Fruit fly (Drosophila melanogaster) whole organism, embryonic: ENCODE measurements around the gene Aasdh.

ENCODE experiments used
- Awh ChIP-seq: fragments of 200-800 bp; sonication (Bioruptor generic); IDR thresholded peaks from 2 replicates; pipeline ENCODE4, ENCODE4 v1.3.6; 2022; ENCODE audit warnings: missing biosample characterization, missing genetic modification characterization
- Bdp1 ChIP-seq: fragments of 200-800 bp; sonication (Bioruptor generic); optimal IDR thresholded peaks from 3 replicates; lab custom pipeline; 2016; ENCODE audit warnings: missing biosample characterization, missing genetic modification characterization
- CG10147 ChIP-seq: fragments of 200-800 bp; sonication (Bioruptor generic); optimal IDR thresholded peaks from 2 replicates; lab custom pipeline; 2019; ENCODE audit warnings: missing biosample characterization, mild to moderate bottlenecking, missing genetic modification characterization, moderate library complexity
- CG12219 ChIP-seq: fragments of 200-800 bp; sonication (Bioruptor generic); optimal IDR thresholded peaks from 3 replicates; lab custom pipeline; 2018; ENCODE audit warnings: missing biosample characterization, mild to moderate bottlenecking, missing genetic modification characterization
- CG15011 ChIP-seq: fragments of 200-800 bp; sonication (Bioruptor generic); optimal IDR thresholded peaks from 3 replicates; lab custom pipeline; 2018; ENCODE audit warnings: missing biosample characterization, mild to moderate bottlenecking, missing genetic modification characterization
- CG1529 ChIP-seq: fragments of 200-800 bp; sonication (Bioruptor generic); optimal IDR thresholded peaks from 3 replicates; lab custom pipeline; 2018; ENCODE audit warnings: missing biosample characterization, missing genetic modification characterization
- CG16779 ChIP-seq: fragments of 200-800 bp; sonication (Bioruptor generic); IDR thresholded peaks from 2 replicates; pipeline ENCODE4 v1.3.6; 2022; ENCODE audit warnings: missing biosample characterization, missing genetic modification characterization
- CG17361 ChIP-seq: fragments of 200-800 bp; sonication (Bioruptor generic); IDR thresholded peaks from 3 replicates; pipeline ENCODE4 v1.3.6; 2022; ENCODE audit warnings: missing biosample characterization, missing genetic modification characterization
- CG1832 ChIP-seq: fragments of 200-800 bp; sonication (Bioruptor generic); optimal IDR thresholded peaks from 2 replicates; lab custom pipeline; 2017; ENCODE audit warnings: missing biosample characterization, mild to moderate bottlenecking, missing genetic modification characterization, inconsistent platforms
- CG30403 ChIP-seq: fragments of 200-800 bp; sonication (Bioruptor generic); optimal IDR thresholded peaks from 3 replicates; lab custom pipeline; 2016; ENCODE audit warnings: missing biosample characterization, missing genetic modification characterization
- CG30431 ChIP-seq: fragments of 200-800 bp; sonication (Bioruptor generic); optimal IDR thresholded peaks from 2 replicates; lab custom pipeline; 2017; ENCODE audit warnings: missing biosample characterization, missing genetic modification characterization
- CG3407 ChIP-seq: fragments of 200-800 bp; sonication (Bioruptor generic); optimal IDR thresholded peaks from 2 replicates; lab custom pipeline; 2018; ENCODE audit warnings: missing biosample characterization, mild to moderate bottlenecking, missing genetic modification characterization
- CG4820 ChIP-seq: fragments of 200-800 bp; sonication (Bioruptor generic); optimal IDR thresholded peaks from 3 replicates; lab custom pipeline; 2016; ENCODE audit warnings: missing biosample characterization, missing genetic modification characterization
- CG4854 ChIP-seq: fragments of 200-800 bp; sonication (Bioruptor generic); optimal IDR thresholded peaks from 2 replicates; lab custom pipeline; 2016; ENCODE audit warnings: missing biosample characterization, missing genetic modification characterization, inconsistent platforms
- CG5245 ChIP-seq: fragments of 200-800 bp; sonication (Bioruptor generic); optimal IDR thresholded peaks from 3 replicates; lab custom pipeline; 2016; ENCODE audit warnings: missing biosample characterization, missing genetic modification characterization
- CG7786 ChIP-seq: fragments of 200-800 bp; sonication (Bioruptor generic); optimal IDR thresholded peaks from 2 replicates; lab custom pipeline; 2016; ENCODE audit warnings: missing biosample characterization, missing genetic modification characterization
- CG7987 ChIP-seq: fragments of 200-800 bp; sonication (Bioruptor generic); optimal IDR thresholded peaks from 2 replicates; lab custom pipeline; 2018; ENCODE audit warnings: missing biosample characterization, mild to moderate bottlenecking, missing genetic modification characterization, moderate library complexity
- CoRest ChIP-seq: fragments of 200-800 bp; sonication (Bioruptor generic); optimal IDR thresholded peaks from 3 replicates; lab custom pipeline; 2018; ENCODE audit warnings: missing biosample characterization, mild to moderate bottlenecking, missing genetic modification characterization, moderate library complexity
- CrebB ChIP-seq: fragments of 200-800 bp; sonication (Bioruptor generic); optimal IDR thresholded peaks from 3 replicates; lab custom pipeline; 2018; ENCODE audit warnings: missing biosample characterization, mild to moderate bottlenecking, missing genetic modification characterization
- D ChIP-seq, 2 experiments: fragments of 200-800 bp in 1 of 2; fragments of >200 bp in 1 of 2; sonication (Bioruptor generic) in 1 of 2; optimal IDR thresholded peaks; 2 replicates in 1 of 2; 3 replicates in 1 of 2; lab custom pipeline; 2017; ENCODE audit warnings: mild to moderate bottlenecking in 1 of 2, missing biosample characterization in 1 of 2, missing genetic modification characterization in 1 of 2, missing genetic modification reagents in 1 of 2
- Doc3 ChIP-seq: fragments of 200-800 bp; sonication (Bioruptor generic); IDR thresholded peaks from 3 replicates; pipeline ENCODE4 v1.3.6; 2022; ENCODE audit warnings: missing biosample characterization, missing genetic modification characterization; ENCODE audit not compliant: partially characterized antibody
- HLHmδ ChIP-seq: fragments of 200-800 bp; sonication (Bioruptor generic); optimal IDR thresholded peaks from 2 replicates; lab custom pipeline; 2018; ENCODE audit warnings: missing biosample characterization, mild to moderate bottlenecking, missing genetic modification characterization, moderate library complexity
- Hey ChIP-seq: fragments of 200-800 bp; sonication (Bioruptor generic); optimal IDR thresholded peaks from 3 replicates; lab custom pipeline; 2018; ENCODE audit warnings: missing biosample characterization, mild to moderate bottlenecking, missing genetic modification characterization
- NFAT ChIP-seq: fragments of 200-800 bp; sonication (Bioruptor generic); IDR thresholded peaks from 2 replicates; pipeline ENCODE4 v1.3.6; 2022; ENCODE audit warnings: missing biosample characterization, missing genetic modification characterization
- Poxn ChIP-seq: fragments of 200-800 bp; sonication (Bioruptor generic); IDR thresholded peaks from 2 replicates; pipeline ENCODE4 v1.3.6; 2022; ENCODE audit warnings: missing biosample characterization, missing genetic modification characterization
- Sry-δ ChIP-seq: fragments of 200-800 bp; sonication (Bioruptor generic); optimal IDR thresholded peaks from 2 replicates; lab custom pipeline; 2016; ENCODE audit warnings: missing biosample characterization, missing genetic modification characterization
- amos ChIP-seq: fragments of 200-800 bp; sonication (Bioruptor generic); IDR thresholded peaks from 2 replicates; pipeline ENCODE4 v1.3.6; 2022; ENCODE audit warnings: missing biosample characterization, missing genetic modification characterization; ENCODE audit not compliant: partially characterized antibody
- ara ChIP-seq: fragments of 200-800 bp; sonication (Bioruptor generic); IDR thresholded peaks from 2 replicates; pipeline ENCODE4 v1.3.6; 2022; ENCODE audit warnings: missing biosample characterization, missing genetic modification characterization
- btn ChIP-seq: fragments of 200-800 bp; sonication (Bioruptor generic); optimal IDR thresholded peaks from 2 replicates; lab custom pipeline; 2016; ENCODE audit warnings: missing biosample characterization, missing genetic modification characterization
- chinmo ChIP-seq: fragments of 200-800 bp; sonication (Bioruptor generic); IDR thresholded peaks from 4 replicates; pipeline ENCODE4 v1.3.6; 2022; ENCODE audit warnings: missing biosample characterization, missing genetic modification characterization; ENCODE audit not compliant: partially characterized antibody
- dmrt99B ChIP-seq: fragments of 200-800 bp; sonication (Bioruptor generic); optimal IDR thresholded peaks from 2 replicates; lab custom pipeline; 2018; ENCODE audit warnings: missing biosample characterization, mild to moderate bottlenecking, missing genetic modification characterization, moderate library complexity
- fru ChIP-seq: fragments of >200 bp; optimal IDR thresholded peaks from 2 replicates; lab custom pipeline; 2017
- gcm ChIP-seq: fragments of 200-800 bp; sonication (Bioruptor generic); optimal IDR thresholded peaks from 2 replicates; lab custom pipeline; 2019; ENCODE audit warnings: missing biosample characterization, mild to moderate bottlenecking, missing genetic modification characterization, moderate library complexity
- gcm2 ChIP-seq: fragments of 200-800 bp; sonication (Bioruptor generic); optimal IDR thresholded peaks from 2 replicates; lab custom pipeline; 2016; ENCODE audit warnings: missing biosample characterization, missing genetic modification characterization
- gsb ChIP-seq: fragments of 200-800 bp; sonication (Bioruptor generic); IDR thresholded peaks from 2 replicates; pipeline ENCODE4 v1.3.6; 2022; ENCODE audit warnings: missing biosample characterization, missing genetic modification characterization
- jumu ChIP-seq: fragments of 200-800 bp; sonication (Bioruptor generic); optimal IDR thresholded peaks from 3 replicates; lab custom pipeline; 2016; ENCODE audit warnings: missing biosample characterization, missing genetic modification characterization
- lola ChIP-seq, 3 experiments: fragments of >200 bp in 2 of 3; fragments of 200-800 bp in 1 of 3; sonication (Bioruptor generic) in 1 of 3; optimal IDR thresholded peaks; 2 replicates each; lab custom pipeline; 2017 to 2019; ENCODE audit warnings: missing biosample characterization in 3 of 3, missing genetic modification characterization in 3 of 3, mild to moderate bottlenecking in 1 of 3, moderate library complexity in 1 of 3
- luna ChIP-seq: fragments of 200-800 bp; sonication (Bioruptor generic); optimal IDR thresholded peaks from 2 replicates; lab custom pipeline; 2016; ENCODE audit warnings: missing biosample characterization, missing genetic modification characterization
- nau ChIP-seq: fragments of 200-800 bp; sonication (Bioruptor generic); optimal IDR thresholded peaks from 3 replicates; lab custom pipeline; 2017; ENCODE audit warnings: missing biosample characterization, mild to moderate bottlenecking, missing genetic modification characterization, missing genetic modification reagents
- pb ChIP-seq: fragments of 200-800 bp; sonication (Bioruptor generic); optimal IDR thresholded peaks from 3 replicates; lab custom pipeline; 2016; ENCODE audit warnings: missing biosample characterization, missing genetic modification characterization
- peb ChIP-seq: fragments of 200-800 bp; sonication (Bioruptor generic); IDR thresholded peaks from 2 replicates; pipeline ENCODE4 v1.3.6; 2022; ENCODE audit warnings: missing biosample characterization, missing genetic modification characterization
- pita ChIP-seq: fragments of 200-800 bp; sonication (Bioruptor generic); optimal IDR thresholded peaks from 2 replicates; lab custom pipeline; 2017; ENCODE audit warnings: missing biosample characterization, mild to moderate bottlenecking, missing genetic modification characterization
- repo ChIP-seq: fragments of 200-800 bp; sonication (Bioruptor generic); optimal IDR thresholded peaks from 2 replicates; lab custom pipeline; 2016; ENCODE audit warnings: missing biosample characterization, missing genetic modification characterization
- sd ChIP-seq: fragments of 200-800 bp; sonication (Bioruptor generic); optimal IDR thresholded peaks from 3 replicates; lab custom pipeline; 2018; ENCODE audit warnings: missing biosample characterization, mild to moderate bottlenecking, missing genetic modification characterization, moderate library complexity
- shn ChIP-seq: fragments of 200-800 bp; sonication (Bioruptor generic); optimal IDR thresholded peaks from 3 replicates; lab custom pipeline; 2016; ENCODE audit warnings: missing biosample characterization, missing genetic modification characterization
- stwl ChIP-seq: fragments of 200-800 bp; sonication (Bioruptor generic); optimal IDR thresholded peaks from 3 replicates; lab custom pipeline; 2018; ENCODE audit warnings: missing biosample characterization, mild to moderate bottlenecking, missing genetic modification characterization, moderate library complexity
- trh ChIP-seq: fragments of 200-800 bp; sonication (Bioruptor generic); optimal IDR thresholded peaks from 2 replicates; lab custom pipeline; 2016; ENCODE audit warnings: missing biosample characterization, missing genetic modification characterization
- usp ChIP-seq: fragments of >200 bp; optimal IDR thresholded peaks from 2 replicates; lab custom pipeline; 2017; ENCODE audit warnings: missing biosample characterization, missing genetic modification characterization
- vvl ChIP-seq: fragments of 200-800 bp; sonication (Bioruptor generic); IDR thresholded peaks from 2 replicates; pipeline ENCODE4 v1.3.6; 2022; ENCODE audit warnings: missing biosample characterization, missing genetic modification characterization
- wor ChIP-seq: fragments of 200-800 bp; sonication (Bioruptor generic); IDR thresholded peaks from 2 replicates; pipeline ENCODE4 v1.3.6; 2022; ENCODE audit warnings: missing biosample characterization, missing genetic modification characterization
- zen ChIP-seq: fragments of 200-800 bp; sonication (Bioruptor generic); optimal IDR thresholded peaks from 3 replicates; lab custom pipeline; 2018; ENCODE audit warnings: missing biosample characterization, mild to moderate bottlenecking, missing genetic modification characterization, moderate library complexity

The Aasdh gene

DNA sequence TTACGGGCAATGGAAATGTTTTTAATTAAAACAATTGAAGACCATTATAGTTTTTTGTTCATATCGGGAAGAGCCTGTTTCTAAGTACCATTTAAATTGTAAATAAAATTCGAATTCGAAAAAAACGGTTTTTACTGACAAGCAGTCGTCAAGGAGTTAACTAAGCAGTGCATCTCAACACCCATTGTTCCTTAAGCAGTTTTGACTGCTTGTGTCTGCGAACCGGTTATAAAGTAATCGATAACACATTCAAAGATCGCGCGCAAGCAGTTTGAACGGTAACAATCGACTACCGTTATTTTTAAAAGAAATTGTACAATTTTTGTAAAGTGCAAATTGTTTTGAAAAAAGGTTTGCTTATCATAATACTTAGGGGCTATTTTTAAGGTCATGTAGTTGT is 28.6 kb upstream of the Aasdh start (continued):
- no peak for TF ChIP-seq trh (GFP tag; lab: Kevin White, UChicago)
- no peak for TF ChIP-seq CG4820
- no peak for TF ChIP-seq chinmo (GFP tag; lab: Robert Waterston, UW)
- TF ChIP-seq CG7786 (GFP tag; lab: Kevin White, UChicago): no peak
- no peak for TF ChIP-seq luna (GFP tag; lab: Kevin White, UChicago)
- TF ChIP-seq CrebB (tag; lab: Kevin White, UChicago): no peak
- no peak for TF ChIP-seq Awh (GFP tag; lab: Robert Waterston, UW)
- TF ChIP-seq repo (GFP tag; lab: Kevin White, UChicago): no peak
- TF ChIP-seq CG17361 (GFP tag; lab: Robert Waterston, UW): no peak
- TF ChIP-seq dmrt99B (tag; lab: Kevin White, UChicago): no peak
- TF ChIP-seq fru (lab: Kevin White, UChicago): no peak
- TF ChIP-seq CG12219: no peak
- TF ChIP-seq Doc3: no peak
- no peak for TF ChIP-seq CG30431 (GFP tag; lab: Kevin White, UChicago)
- TF ChIP-seq amos (GFP tag; lab: Robert Waterston, UW): peak; percentile 65
- no peak for TF ChIP-seq jumu (GFP tag; lab: Kevin White, UChicago)
- no peak for TF ChIP-seq CG30403
- TF ChIP-seq Bdp1: peak; percentile 91
- TF ChIP-seq pb: no peak
- TF ChIP-seq sd (tag; lab: Kevin White, UChicago): no peak
- TF ChIP-seq zen: peak; percentile 67
- no peak for TF ChIP-seq lola (GFP tag; optimal IDR thresholded peaks at IDR 0.05; lab: Kevin White, UChicago)
- TF ChIP-seq CoRest (tag; lab: Kevin White, UChicago): peak; percentile 63
- TF ChIP-seq gsb (GFP tag; lab: Robert Waterston, UW): no peak
- TF ChIP-seq CG1832 (GFP tag; lab: Kevin White, UChicago): no peak
- TF ChIP-seq CG15011: no peak
- peak; percentile 86 for TF ChIP-seq stwl (tag; lab: Kevin White, UChicago)
- no peak for TF ChIP-seq CG3407 (GFP tag; lab: Kevin White, UChicago)
- no peak for TF ChIP-seq CG7987 (GFP tag; lab: Kevin White, UChicago)
- TF ChIP-seq, all 482 proteins: peak for 80

- TF ChIP-seq vvl (GFP tag; lab: Robert Waterston, UW): no peak
- no peak for TF ChIP-seq NFAT (GFP tag; lab: Robert Waterston, UW)
- TF ChIP-seq CG4854 (GFP tag; lab: Kevin White, UChicago): no peak
- TF ChIP-seq btn (GFP tag; lab: Kevin White, UChicago): no peak
- no peak for TF ChIP-seq peb
- no peak for TF ChIP-seq pita (GFP tag; lab: Kevin White, UChicago)
These were observed 27.7 kb upstream of the Aasdh start, which contains the start of gene CheA29a for dm6 chr2L:8477049-8477448. Gene CheA29a (plus strand): TSS chr2L:8477349.

dm6 chr2L:8473448-8473847 is 24.1 kb upstream of the Aasdh start:
- TF ChIP-seq Sry-δ (GFP tag; lab: Kevin White, UChicago) (no peak), gcm (peak; percentile 28), CG10147 (GFP tag; lab: Kevin White, UChicago) (no peak), Hey (no peak), shn (no peak), CG1529 (GFP tag; lab: Kevin White, UChicago) (no peak), wor (GFP tag; lab: Robert Waterston, UW) (peak; percentile 12; the same call in 1 of the 2 replicates), nau (GFP tag; lab: Kevin White, UChicago) (no peak), Poxn (GFP tag; lab: Robert Waterston, UW) (no peak), gcm2 (no peak), usp (GFP tag; lab: Kevin White, UChicago) (no peak), CG16779 (GFP tag; lab: Robert Waterston, UW) (no peak), HLHmδ (GFP tag; lab: Kevin White, UChicago) (no peak), D (optimal IDR thresholded peaks at IDR 0.05; lab: Kevin White, UChicago) (no peak), D (GFP tag; optimal IDR thresholded peaks at IDR 0.05; lab: Kevin White, UChicago) (peak; percentile 58), ara (GFP tag; lab: Robert Waterston, UW) (peak; percentile 67; the same call in 1 of the 2 replicates), CG5245 (GFP tag; lab: Kevin White, UChicago) (no peak)
